Worm (Caenorhabditis elegans) whole organism, L1 larva: Measurements from ENCODE around the gene lec-3.

Source experiments
- elt-2 ChIP-seq: sonication (generic microtip); optimal IDR thresholded peaks from 2 replicates; lab custom pipeline; 2016; ENCODE audit warnings: missing genetic modification characterization, mild to moderate bottlenecking, inconsistent platforms, missing compliant biosample characterization, missing genetic modification reagents
- elt-3 ChIP-seq, 6 experiments: fragments of 150-350 bp in 1 of 6; sonication (generic microtip); optimal IDR thresholded peaks; 2 replicates each; lab custom pipeline; 2017 to 2018; ENCODE audit warnings: missing biosample characterization in 6 of 6, missing genetic modification characterization in 6 of 6, inconsistent platforms in 1 of 6

- peak; percentile 95 for TF ChIP-seq elt-2 (tag; lab: Kevin White, UChicago)
- peak in 1 of 6 experiments; percentile 41 for TF ChIP-seq elt-3 (tag; optimal IDR thresholded peaks at IDR 0.05; lab: Kevin White, UChicago)
Measured at ce11 chrII:10001065-10001464, 10.2 kb downstream of the lec-3 start, which contains the start of gene nlt-1.
